Fruit fly (Drosophila melanogaster) whole organism, embryonic: Measurements from ENCODE around the gene CIA30.

Experiments used
- B-H2 ChIP-seq: fragments of 200-800 bp; sonication (Bioruptor generic); optimal IDR thresholded peaks from 2 replicates; lab custom pipeline; 2018; ENCODE audit warnings: missing biosample characterization, mild to moderate bottlenecking, missing genetic modification characterization
- C15 ChIP-seq: fragments of 200-800 bp; sonication (Bioruptor generic); IDR thresholded peaks from 3 replicates; pipeline ENCODE4 v1.3.6; 2022; ENCODE audit warnings: missing biosample characterization, missing genetic modification characterization
- CG10321 ChIP-seq: fragments of 200-800 bp; sonication (Bioruptor generic); IDR thresholded peaks from 2 replicates; pipeline ENCODE4 v1.3.6; 2022; ENCODE audit warnings: missing biosample characterization, missing genetic modification characterization
- CG10543 ChIP-seq: fragments of 200-800 bp; sonication (Bioruptor generic); optimal IDR thresholded peaks from 3 replicates; lab custom pipeline; 2017; ENCODE audit warnings: missing biosample characterization, mild to moderate bottlenecking, missing genetic modification characterization, moderate library complexity
- CG12155 ChIP-seq: fragments of 200-800 bp; sonication (Bioruptor generic); optimal IDR thresholded peaks from 3 replicates; lab custom pipeline; 2016; ENCODE audit warnings: missing biosample characterization, missing genetic modification characterization
- CG13287 ChIP-seq: fragments of 200-800 bp; sonication (Bioruptor generic); IDR thresholded peaks from 2 replicates; pipeline ENCODE4 v1.3.6; 2022; ENCODE audit warnings: missing biosample characterization, missing genetic modification characterization; ENCODE audit not compliant: partially characterized antibody
- CG13894 ChIP-seq: fragments of 200-800 bp; sonication (Bioruptor generic); optimal IDR thresholded peaks from 3 replicates; lab custom pipeline; 2018; ENCODE audit warnings: missing biosample characterization, mild to moderate bottlenecking, missing genetic modification characterization, moderate library complexity
- CG14710 ChIP-seq: fragments of 200-800 bp; sonication (Bioruptor generic); optimal IDR thresholded peaks from 3 replicates; lab custom pipeline; 2019; ENCODE audit warnings: missing biosample characterization, mild to moderate bottlenecking, missing genetic modification characterization, moderate library complexity
- CG15269 ChIP-seq: fragments of 200-800 bp; sonication (Bioruptor generic); optimal IDR thresholded peaks from 2 replicates; lab custom pipeline; 2018; ENCODE audit warnings: missing biosample characterization, mild to moderate bottlenecking, missing genetic modification characterization, moderate library complexity
- CG15479 ChIP-seq: fragments of 200-800 bp; sonication (Bioruptor generic); optimal IDR thresholded peaks from 3 replicates; lab custom pipeline; 2019; ENCODE audit warnings: missing biosample characterization, mild to moderate bottlenecking, missing genetic modification characterization, moderate library complexity
- CG1603 ChIP-seq: fragments of 200-800 bp; sonication (Bioruptor generic); optimal IDR thresholded peaks from 2 replicates; lab custom pipeline; 2019; ENCODE audit warnings: missing biosample characterization, mild to moderate bottlenecking, missing genetic modification characterization, moderate library complexity
- CG17328 ChIP-seq: fragments of 200-800 bp; sonication (Bioruptor generic); IDR thresholded peaks from 2 replicates; pipeline ENCODE4 v1.3.6; 2022; ENCODE audit warnings: missing biosample characterization, missing genetic modification characterization
- CG17361 ChIP-seq: fragments of 200-800 bp; sonication (Bioruptor generic); IDR thresholded peaks from 3 replicates; pipeline ENCODE4 v1.3.6; 2022; ENCODE audit warnings: missing biosample characterization, missing genetic modification characterization
- CG32767 ChIP-seq: fragments of 200-800 bp; sonication (Bioruptor generic); IDR thresholded peaks from 2 replicates; pipeline ENCODE4 v1.3.6; 2022; ENCODE audit warnings: missing biosample characterization, missing genetic modification characterization
- CG34224 ChIP-seq: fragments of 200-800 bp; sonication (Bioruptor generic); IDR thresholded peaks from 3 replicates; pipeline ENCODE4 v1.3.6; 2022; ENCODE audit warnings: missing biosample characterization, missing genetic modification characterization; ENCODE audit not compliant: partially characterized antibody
- CG6175 ChIP-seq: fragments of 200-800 bp; sonication (Bioruptor generic); IDR thresholded peaks from 3 replicates; pipeline ENCODE4 v1.3.6; 2022; ENCODE audit warnings: missing biosample characterization, missing genetic modification characterization
- CG6854 ChIP-seq: fragments of 200-800 bp; sonication (Bioruptor generic); optimal IDR thresholded peaks from 3 replicates; lab custom pipeline; 2017; ENCODE audit warnings: missing biosample characterization, mild to moderate bottlenecking, missing genetic modification characterization
- CG8924 ChIP-seq: fragments of 200-800 bp; optimal IDR thresholded peaks from 3 replicates; lab custom pipeline; 2019; ENCODE audit warnings: missing biosample characterization, mild to moderate bottlenecking, missing genetic modification characterization, moderate library complexity
- CG9609 ChIP-seq: fragments of 200-800 bp; sonication (Bioruptor generic); optimal IDR thresholded peaks from 3 replicates; lab custom pipeline; 2016; ENCODE audit warnings: missing biosample characterization, missing genetic modification characterization
- CkIIα-i1 ChIP-seq: fragments of 200-800 bp; sonication (Bioruptor generic); IDR thresholded peaks from 2 replicates; pipeline ENCODE4 v1.3.6; 2022; ENCODE audit warnings: missing biosample characterization, missing genetic modification characterization
- Dbx ChIP-seq: fragments of 200-800 bp; sonication (Bioruptor generic); IDR thresholded peaks from 3 replicates; pipeline ENCODE4 v1.3.6; 2022; ENCODE audit warnings: missing biosample characterization, missing genetic modification characterization
- Dll ChIP-seq: fragments of 200-800 bp; sonication (Bioruptor generic); IDR thresholded peaks from 4 replicates; pipeline ENCODE4 v1.3.6; 2022; ENCODE audit warnings: missing biosample characterization, missing genetic modification characterization; ENCODE audit not compliant: partially characterized antibody
- Dp ChIP-seq: fragments of 200-800 bp; sonication (Bioruptor generic); optimal IDR thresholded peaks from 2 replicates; lab custom pipeline; 2018; ENCODE audit warnings: missing biosample characterization, mild to moderate bottlenecking, missing genetic modification characterization, moderate library complexity
- E2f1 ChIP-seq: fragments of 200-800 bp; sonication (Bioruptor generic); IDR thresholded peaks from 2 replicates; pipeline ENCODE4 v1.3.6; 2022; ENCODE audit warnings: missing biosample characterization, missing genetic modification characterization
- E2f2 ChIP-seq: fragments of 200-800 bp; sonication (Bioruptor generic); IDR thresholded peaks from 2 replicates; pipeline ENCODE4 v1.3.6; 2022; ENCODE audit warnings: missing biosample characterization, missing genetic modification characterization
- Fer2 ChIP-seq: fragments of 200-800 bp; sonication (Bioruptor generic); optimal IDR thresholded peaks from 2 replicates; lab custom pipeline; 2018; ENCODE audit warnings: missing biosample characterization, mild to moderate bottlenecking, missing genetic modification characterization, moderate library complexity
- MESR4 ChIP-seq: fragments of 200-800 bp; sonication (Bioruptor generic); optimal IDR thresholded peaks from 2 replicates; lab custom pipeline; 2018; ENCODE audit warnings: missing biosample characterization, mild to moderate bottlenecking, missing genetic modification characterization, moderate library complexity
- Med ChIP-seq: fragments of 200-800 bp; sonication (Bioruptor generic); peaks from one replicate; lab custom pipeline; 2016; ENCODE audit warnings: missing biosample characterization, missing genetic modification characterization, mild to moderate bottlenecking, inconsistent platforms, moderate library complexity
- Meics ChIP-seq: fragments of 200-800 bp; sonication (Bioruptor generic); optimal IDR thresholded peaks from 2 replicates; lab custom pipeline; 2017; ENCODE audit warnings: missing biosample characterization, mild to moderate bottlenecking, missing genetic modification characterization
- NC2β ChIP-seq: fragments of 200-800 bp; sonication (Bioruptor generic); optimal IDR thresholded peaks from 2 replicates; lab custom pipeline; 2016; ENCODE audit warnings: missing biosample characterization, missing genetic modification characterization
- Sin3A ChIP-seq: fragments of >200 bp; optimal IDR thresholded peaks from 2 replicates; lab custom pipeline; 2018
- Sry-δ ChIP-seq: fragments of 200-800 bp; sonication (Bioruptor generic); optimal IDR thresholded peaks from 2 replicates; lab custom pipeline; 2016; ENCODE audit warnings: missing biosample characterization, missing genetic modification characterization
- bbx ChIP-seq: fragments of 200-800 bp; sonication (Bioruptor generic); IDR thresholded peaks from 2 replicates; pipeline ENCODE4 v1.3.6; 2022; ENCODE audit warnings: missing biosample characterization, missing genetic modification characterization; ENCODE audit not compliant: partially characterized antibody
- chinmo ChIP-seq: fragments of 200-800 bp; sonication (Bioruptor generic); IDR thresholded peaks from 4 replicates; pipeline ENCODE4 v1.3.6; 2022; ENCODE audit warnings: missing biosample characterization, missing genetic modification characterization; ENCODE audit not compliant: partially characterized antibody
- chm ChIP-seq: fragments of 200-800 bp; sonication (Bioruptor generic); IDR thresholded peaks from 2 replicates; pipeline ENCODE4 v1.3.6; 2022; ENCODE audit warnings: missing biosample characterization, missing genetic modification characterization
- danr ChIP-seq: fragments of 200-800 bp; sonication (Bioruptor generic); IDR thresholded peaks from 2 replicates; pipeline ENCODE4 v1.3.6; 2022; ENCODE audit warnings: missing biosample characterization, missing genetic modification characterization
- emc ChIP-seq: fragments of 200-800 bp; sonication (Bioruptor generic); optimal IDR thresholded peaks from 2 replicates; lab custom pipeline; 2016; ENCODE audit warnings: missing biosample characterization, missing genetic modification characterization
- ewg ChIP-seq: fragments of 200-800 bp; sonication (Bioruptor generic); optimal IDR thresholded peaks from 3 replicates; lab custom pipeline; 2017; ENCODE audit warnings: mild to moderate bottlenecking, missing biosample characterization, missing genetic modification reagents, missing genetic modification characterization
- fd3F ChIP-seq: fragments of 200-800 bp; sonication (Bioruptor generic); optimal IDR thresholded peaks from 2 replicates; lab custom pipeline; 2018; ENCODE audit warnings: missing biosample characterization, mild to moderate bottlenecking, missing genetic modification characterization, moderate library complexity
- gro ChIP-seq: fragments of 200-800 bp; sonication (Bioruptor generic); optimal IDR thresholded peaks from 2 replicates; lab custom pipeline; 2016; ENCODE audit warnings: missing biosample characterization, missing genetic modification characterization
- luna ChIP-seq: fragments of 200-800 bp; sonication (Bioruptor generic); optimal IDR thresholded peaks from 2 replicates; lab custom pipeline; 2016; ENCODE audit warnings: missing biosample characterization, missing genetic modification characterization
- nmo ChIP-seq: fragments of 200-800 bp; sonication (Bioruptor generic); optimal IDR thresholded peaks from 2 replicates; lab custom pipeline; 2018; ENCODE audit warnings: missing biosample characterization, mild to moderate bottlenecking, missing genetic modification characterization, moderate library complexity
- rib ChIP-seq: fragments of 200-800 bp; sonication (Bioruptor generic); IDR thresholded peaks from 2 replicates; pipeline ENCODE4 v1.3.6; 2022; ENCODE audit warnings: missing biosample characterization, missing genetic modification characterization
- sna ChIP-seq: fragments of 200-800 bp; sonication (Bioruptor generic); IDR thresholded peaks from 2 replicates; pipeline ENCODE4 v1.3.6; 2022; ENCODE audit warnings: missing biosample characterization, missing genetic modification characterization; ENCODE audit not compliant: partially characterized antibody
- sug ChIP-seq: fragments of 200-800 bp; optimal IDR thresholded peaks from 2 replicates; lab custom pipeline; 2019; ENCODE audit warnings: missing biosample characterization, mild to moderate bottlenecking, missing genetic modification characterization, moderate library complexity
- trem ChIP-seq: fragments of 200-800 bp; optimal IDR thresholded peaks from 3 replicates; lab custom pipeline; 2019; ENCODE audit warnings: missing biosample characterization, mild to moderate bottlenecking, missing genetic modification characterization, moderate library complexity
- unc-4 ChIP-seq: fragments of 200-800 bp; sonication (Bioruptor generic); IDR thresholded peaks from 2 replicates; pipeline ENCODE4 v1.3.6; 2022; ENCODE audit warnings: missing biosample characterization, missing genetic modification characterization; ENCODE audit not compliant: partially characterized antibody
- wor ChIP-seq: fragments of 200-800 bp; sonication (Bioruptor generic); IDR thresholded peaks from 2 replicates; pipeline ENCODE4 v1.3.6; 2022; ENCODE audit warnings: missing biosample characterization, missing genetic modification characterization
- zfh1 ChIP-seq: fragments of 200-800 bp; sonication (Bioruptor generic); IDR thresholded peaks from 3 replicates; pipeline ENCODE4 v1.3.6; 2022; ENCODE audit warnings: missing biosample characterization, missing genetic modification characterization

Gene CIA30

dm6 chr3R:29723048-29723656 lies 13.6 kb upstream of the CIA30 start, which contains the start of gene Pcd (continued):
- TF ChIP-seq Meics (GFP tag; lab: Kevin White, UChicago) (no peak), NC2β (GFP tag; lab: Kevin White, UChicago) (no peak), CG15269 (tag; lab: Kevin White, UChicago) (no peak), CG12155 (GFP tag; lab: Kevin White, UChicago) (peak; percentile 97), sna (GFP tag; lab: Robert Waterston, UW) (peak; percentile 24; the same call in 1 of the 2 replicates), CG13894 (tag; lab: Kevin White, UChicago) (peak; percentile 35), CG14710 (tag; lab: Kevin White, UChicago) (peak; percentile 1), E2f2 (peak; percentile 91), CG34224 (GFP tag; lab: Robert Waterston, UW) (peak; percentile 49; the same call in 1 of the 3 replicates), wor (GFP tag; lab: Robert Waterston, UW) (no peak), CG6175 (GFP tag; lab: Robert Waterston, UW) (peak; percentile 76; the same call in 2 of the 3 replicates), emc (no peak), CG17361 (GFP tag; lab: Robert Waterston, UW) (no peak), gro (peak; percentile 9), CG10321 (GFP tag; lab: Robert Waterston, UW) (no peak), sug (tag; lab: Kevin White, UChicago) (peak; percentile 3), ewg (GFP tag; lab: Kevin White, UChicago) (peak; percentile 21), E2f1 (GFP tag; lab: Robert Waterston, UW) (no peak), CG8924 (tag; lab: Kevin White, UChicago) (peak; percentile 70), Dll (peak; percentile 41; the same call in 1 of the 4 replicates), bbx (GFP tag; lab: Robert Waterston, UW) (peak; percentile 31; the same call in 1 of the 2 replicates), trem (tag; lab: Kevin White, UChicago) (peak; percentile 99), Dbx (0 out of 3 replicates have a peak, but pooled peaks have one; percentile 39), Med (GFP tag; lab: Kevin White, UChicago) (peak; percentile 33), chm (GFP tag; lab: Robert Waterston, UW) (no peak), CkIIα-i1 (no peak), unc-4 (GFP tag; lab: Robert Waterston, UW) (peak; percentile 41; the same call in 1 of the 2 replicates), nmo (GFP tag; lab: Kevin White, UChicago) (no peak), CG1603 (peak; percentile 30), Dp (peak; percentile 88), CG10543 (GFP tag; lab: Kevin White, UChicago) (peak; percentile 43), luna (no peak), MESR4 (peak; percentile 56), CG17328 (0 out of 2 replicates have a peak, but pooled peaks have one; percentile 27), danr (GFP tag; lab: Robert Waterston, UW) (no peak), rib (GFP tag; lab: Robert Waterston, UW) (peak; percentile 73), CG6854 (GFP tag; lab: Kevin White, UChicago) (no peak), Sry-δ (GFP tag; lab: Kevin White, UChicago) (peak; percentile 4), C15 (GFP tag; lab: Robert Waterston, UW) (no peak), B-H2 (peak; percentile 51), chinmo (GFP tag; lab: Robert Waterston, UW) (peak; percentile 96), fd3F (GFP tag; lab: Kevin White, UChicago) (no peak), zfh1 (GFP tag; lab: Robert Waterston, UW) (0 out of 3 replicates have a peak, but pooled peaks have one; percentile 9), CG9609 (no peak), CG32767 (0 out of 2 replicates have a peak, but pooled peaks have one; percentile 21), CG13287 (GFP tag; lab: Robert Waterston, UW) (peak; percentile 64), Sin3A (lab: Kevin White, UChicago) (peak; percentile 7), Fer2 (tag; lab: Kevin White, UChicago) (no peak), CG15479 (no peak)
